Fruit fly (Drosophila melanogaster) whole organism, embryonic: ENCODE data around the gene barc.

Experiments
- CG1233 ChIP-seq: fragments of 200-800 bp; sonication (Bioruptor generic); optimal IDR thresholded peaks from 4 replicates; lab custom pipeline; 2018; ENCODE audit warnings: missing biosample characterization, mild to moderate bottlenecking, missing genetic modification characterization
- CG12769 ChIP-seq: fragments of 200-800 bp; sonication (Bioruptor generic); optimal IDR thresholded peaks from 2 replicates; lab custom pipeline; 2019; ENCODE audit warnings: missing biosample characterization, mild to moderate bottlenecking, missing genetic modification characterization, moderate library complexity
- CG8281 ChIP-seq: fragments of 200-800 bp; sonication (Bioruptor generic); optimal IDR thresholded peaks from 2 replicates; lab custom pipeline; 2018; ENCODE audit warnings: missing biosample characterization, mild to moderate bottlenecking, missing genetic modification characterization, moderate library complexity
- CkIIα-i1 ChIP-seq: fragments of 200-800 bp; sonication (Bioruptor generic); IDR thresholded peaks from 2 replicates; pipeline ENCODE4 v1.3.6; 2022; ENCODE audit warnings: missing biosample characterization, missing genetic modification characterization
- Dfd ChIP-seq, 2 experiments: fragments of >200 bp; optimal IDR thresholded peaks; 2 replicates each; lab custom pipeline; 2017; ENCODE audit warnings: missing biosample characterization in 2 of 2, missing genetic modification characterization in 2 of 2
- Dp ChIP-seq: fragments of 200-800 bp; sonication (Bioruptor generic); optimal IDR thresholded peaks from 2 replicates; lab custom pipeline; 2018; ENCODE audit warnings: missing biosample characterization, mild to moderate bottlenecking, missing genetic modification characterization, moderate library complexity
- Meics ChIP-seq: fragments of 200-800 bp; sonication (Bioruptor generic); optimal IDR thresholded peaks from 2 replicates; lab custom pipeline; 2017; ENCODE audit warnings: missing biosample characterization, mild to moderate bottlenecking, missing genetic modification characterization
- crc ChIP-seq: fragments of 200-800 bp; sonication (Bioruptor generic); optimal IDR thresholded peaks from 2 replicates; lab custom pipeline; 2016; ENCODE audit warnings: missing biosample characterization, missing genetic modification characterization
- gem ChIP-seq: fragments of 200-800 bp; sonication (Bioruptor generic); optimal IDR thresholded peaks from 2 replicates; lab custom pipeline; 2019; ENCODE audit warnings: missing biosample characterization, mild to moderate bottlenecking, missing genetic modification characterization, moderate library complexity

DNA sequence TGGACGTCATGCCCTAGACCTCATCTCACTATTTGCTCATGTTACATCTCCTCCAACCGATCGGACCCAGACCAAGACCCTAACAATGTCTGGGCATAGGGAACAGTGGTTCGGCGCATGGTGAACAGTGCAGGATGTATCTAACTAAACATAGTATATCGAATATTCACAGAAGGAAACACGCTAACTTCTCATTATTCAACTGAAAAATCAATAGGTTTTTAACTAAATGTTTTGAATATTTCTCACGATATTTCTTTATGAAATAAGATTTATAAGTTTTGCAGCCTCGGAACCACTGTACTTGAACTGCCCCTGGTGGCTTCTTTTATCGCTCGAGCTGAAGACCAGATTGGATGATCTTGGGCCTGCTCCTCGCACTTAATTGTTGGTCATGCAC, 20.7 kb upstream of the barc start:
- no peak for TF ChIP-seq CG8281 (tag; lab: Kevin White, UChicago)
- no peak for TF ChIP-seq Dfd (GFP tag; optimal IDR thresholded peaks at IDR 0.05; lab: Kevin White, UChicago)
- no peak for TF ChIP-seq crc (GFP tag; lab: Kevin White, UChicago)
- TF ChIP-seq CkIIα-i1 (GFP tag; lab: Robert Waterston, UW): no peak
- TF ChIP-seq gem (tag; lab: Kevin White, UChicago): peak; percentile 78
- TF ChIP-seq CG12769: no peak
- TF ChIP-seq Meics: no peak
- TF ChIP-seq CG1233 (GFP tag; lab: Kevin White, UChicago): peak; percentile 31
- no peak for TF ChIP-seq Dp
